Fruit fly (Drosophila melanogaster) whole organism, embryonic: ENCODE measurements around the gene Ir67b.

Source experiments
- Asciz ChIP-seq: fragments of 200-800 bp; sonication (Bioruptor generic); optimal IDR thresholded peaks from 2 replicates; lab custom pipeline; 2017; ENCODE audit warnings: missing biosample characterization, mild to moderate bottlenecking, missing genetic modification characterization, missing genetic modification reagents
- Atf6 ChIP-seq: fragments of 200-800 bp; sonication (Bioruptor generic); IDR thresholded peaks from 2 replicates; pipeline ENCODE4 v1.3.6; 2022; ENCODE audit warnings: missing biosample characterization, missing genetic modification characterization
- BtbVII ChIP-seq: fragments of 200-800 bp; sonication (Bioruptor generic); optimal IDR thresholded peaks from 3 replicates; lab custom pipeline; 2017; ENCODE audit warnings: missing biosample characterization, mild to moderate bottlenecking, missing genetic modification characterization
- Bteb2 ChIP-seq: fragments of 200-800 bp; sonication (Bioruptor generic); optimal IDR thresholded peaks from 2 replicates; lab custom pipeline; 2016; ENCODE audit warnings: missing biosample characterization, missing genetic modification characterization
- C15 ChIP-seq: fragments of 200-800 bp; sonication (Bioruptor generic); IDR thresholded peaks from 3 replicates; pipeline ENCODE4 v1.3.6; 2022; ENCODE audit warnings: missing biosample characterization, missing genetic modification characterization
- CG10462 ChIP-seq: fragments of 200-800 bp; sonication (Bioruptor generic); optimal IDR thresholded peaks from 2 replicates; lab custom pipeline; 2016; ENCODE audit warnings: missing biosample characterization, missing genetic modification characterization
- CG10959 ChIP-seq: fragments of 200-800 bp; sonication (Bioruptor generic); IDR thresholded peaks from 2 replicates; pipeline ENCODE4 v1.3.6; 2022; ENCODE audit warnings: missing biosample characterization, missing genetic modification characterization
- CG11723 ChIP-seq: fragments of 200-800 bp; sonication (Bioruptor generic); optimal IDR thresholded peaks from 2 replicates; lab custom pipeline; 2017; ENCODE audit warnings: missing biosample characterization, mild to moderate bottlenecking, missing genetic modification characterization
- CG14441 ChIP-seq: fragments of 200-800 bp; sonication (Bioruptor generic); IDR thresholded peaks from 2 replicates; pipeline ENCODE4 v1.3.6; 2022; ENCODE audit warnings: missing biosample characterization, missing genetic modification characterization
- CG15696 ChIP-seq: fragments of 200-800 bp; sonication (Bioruptor generic); optimal IDR thresholded peaks from 2 replicates; lab custom pipeline; 2019; ENCODE audit warnings: missing biosample characterization, mild to moderate bottlenecking, missing genetic modification characterization, moderate library complexity
- CG17802 ChIP-seq: fragments of 200-800 bp; sonication (Bioruptor generic); optimal IDR thresholded peaks from 2 replicates; lab custom pipeline; 2018; ENCODE audit warnings: missing biosample characterization, mild to moderate bottlenecking, missing genetic modification characterization, moderate library complexity
- CG17912 ChIP-seq: fragments of 200-800 bp; sonication (Bioruptor generic); optimal IDR thresholded peaks from 2 replicates; lab custom pipeline; 2018; ENCODE audit warnings: missing biosample characterization, mild to moderate bottlenecking, missing genetic modification characterization
- CG2199 ChIP-seq: fragments of 200-800 bp; sonication (Bioruptor generic); IDR thresholded peaks from 3 replicates; pipeline ENCODE4 v1.3.6; 2022; ENCODE audit warnings: missing biosample characterization, missing genetic modification characterization
- CG3065 ChIP-seq: fragments of 200-800 bp; sonication (Bioruptor generic); optimal IDR thresholded peaks from 2 replicates; lab custom pipeline; 2016; ENCODE audit warnings: missing biosample characterization, missing genetic modification characterization
- CG31224 ChIP-seq: fragments of 200-800 bp; sonication (Bioruptor generic); IDR thresholded peaks from 2 replicates; pipeline ENCODE4 v1.3.6; 2022; ENCODE audit warnings: missing biosample characterization, missing genetic modification characterization
- CG3726 ChIP-seq: fragments of 200-800 bp; sonication (Bioruptor generic); IDR thresholded peaks from 3 replicates; pipeline ENCODE4, ENCODE4 v1.3.6; 2022; ENCODE audit warnings: missing biosample characterization, missing genetic modification characterization
- CG7839 ChIP-seq: fragments of 200-800 bp; sonication (Bioruptor generic); optimal IDR thresholded peaks from 3 replicates; lab custom pipeline; 2018; ENCODE audit warnings: missing biosample characterization, mild to moderate bottlenecking, missing genetic modification characterization, moderate library complexity
- CG7928 ChIP-seq: fragments of 200-800 bp; sonication (Bioruptor generic); optimal IDR thresholded peaks from 2 replicates; lab custom pipeline; 2017; ENCODE audit warnings: missing biosample characterization, mild to moderate bottlenecking, missing genetic modification characterization
- CG7987 ChIP-seq: fragments of 200-800 bp; sonication (Bioruptor generic); optimal IDR thresholded peaks from 2 replicates; lab custom pipeline; 2018; ENCODE audit warnings: missing biosample characterization, mild to moderate bottlenecking, missing genetic modification characterization, moderate library complexity
- Chrac-16 ChIP-seq: fragments of 200-800 bp; sonication (Bioruptor generic); optimal IDR thresholded peaks from 3 replicates; lab custom pipeline; 2016; ENCODE audit warnings: missing biosample characterization, missing genetic modification characterization
- CkIIα-i1 ChIP-seq: fragments of 200-800 bp; sonication (Bioruptor generic); IDR thresholded peaks from 2 replicates; pipeline ENCODE4 v1.3.6; 2022; ENCODE audit warnings: missing biosample characterization, missing genetic modification characterization
- D19B ChIP-seq: fragments of 200-800 bp; sonication (Bioruptor generic); optimal IDR thresholded peaks from 2 replicates; lab custom pipeline; 2017; ENCODE audit warnings: missing biosample characterization, mild to moderate bottlenecking, missing genetic modification characterization
- Dfd ChIP-seq, 2 experiments: fragments of >200 bp; optimal IDR thresholded peaks; 2 replicates each; lab custom pipeline; 2017; ENCODE audit warnings: missing biosample characterization in 2 of 2, missing genetic modification characterization in 2 of 2
- Doc3 ChIP-seq: fragments of 200-800 bp; sonication (Bioruptor generic); IDR thresholded peaks from 3 replicates; pipeline ENCODE4 v1.3.6; 2022; ENCODE audit warnings: missing biosample characterization, missing genetic modification characterization; ENCODE audit not compliant: partially characterized antibody
- Ets97D ChIP-seq: fragments of 200-800 bp; sonication (Bioruptor generic); optimal IDR thresholded peaks from 3 replicates; lab custom pipeline; 2016; ENCODE audit warnings: missing biosample characterization, missing genetic modification characterization
- Gug ChIP-seq: fragments of 200-800 bp; sonication (Bioruptor generic); IDR thresholded peaks from 4 replicates; pipeline ENCODE4 v1.3.6; 2022; ENCODE audit warnings: missing biosample characterization, missing genetic modification characterization
- HLH54F ChIP-seq: fragments of 200-800 bp; sonication (Bioruptor generic); optimal IDR thresholded peaks from 3 replicates; lab custom pipeline; 2016; ENCODE audit warnings: missing biosample characterization, missing genetic modification characterization
- MTF-1 ChIP-seq: fragments of 200-800 bp; sonication (Bioruptor generic); optimal IDR thresholded peaks from 2 replicates; lab custom pipeline; 2018; ENCODE audit warnings: missing biosample characterization, mild to moderate bottlenecking, missing genetic modification characterization, borderline replicate concordance
- Meics ChIP-seq: fragments of 200-800 bp; sonication (Bioruptor generic); optimal IDR thresholded peaks from 2 replicates; lab custom pipeline; 2017; ENCODE audit warnings: missing biosample characterization, mild to moderate bottlenecking, missing genetic modification characterization
- Mes4 ChIP-seq: fragments of 200-800 bp; sonication (Bioruptor generic); optimal IDR thresholded peaks from 2 replicates; lab custom pipeline; 2016; ENCODE audit warnings: missing biosample characterization, missing genetic modification characterization
- Sry-β ChIP-seq: fragments of 200-800 bp; sonication (Bioruptor generic); optimal IDR thresholded peaks from 2 replicates; lab custom pipeline; 2018; ENCODE audit warnings: missing biosample characterization, mild to moderate bottlenecking, missing genetic modification characterization, moderate library complexity
- Stat92E ChIP-seq, 3 experiments: fragments of >200 bp in 2 of 3; fragments of 200-800 bp in 1 of 3; sonication (Bioruptor generic) in 1 of 3; optimal IDR thresholded peaks; 2 replicates each; lab custom pipeline; 2017 to 2019; ENCODE audit warnings: missing biosample characterization in 3 of 3, missing genetic modification characterization in 3 of 3, mild to moderate bottlenecking in 1 of 3, moderate library complexity in 1 of 3
- TFAM ChIP-seq: fragments of 200-800 bp; sonication (Bioruptor generic); optimal IDR thresholded peaks from 2 replicates; lab custom pipeline; 2017; ENCODE audit warnings: missing biosample characterization, missing genetic modification characterization, inconsistent platforms
- caup ChIP-seq: fragments of 200-800 bp; sonication (Bioruptor generic); optimal IDR thresholded peaks from 3 replicates; lab custom pipeline; 2017; ENCODE audit warnings: missing biosample characterization, mild to moderate bottlenecking, missing genetic modification characterization, moderate library complexity; ENCODE audit not compliant: severe bottlenecking
- chif ChIP-seq, 2 experiments: fragments of 200-800 bp; sonication (Bioruptor generic); optimal IDR thresholded peaks; 3 replicates each; lab custom pipeline; 2016; ENCODE audit warnings: missing biosample characterization in 2 of 2, missing genetic modification characterization in 2 of 2
- fd102C ChIP-seq: fragments of 200-800 bp; sonication (Bioruptor generic); optimal IDR thresholded peaks from 2 replicates; lab custom pipeline; 2018; ENCODE audit warnings: missing biosample characterization, mild to moderate bottlenecking, missing genetic modification characterization, moderate library complexity
- grn ChIP-seq: fragments of 200-800 bp; sonication (Bioruptor generic); optimal IDR thresholded peaks from 3 replicates; lab custom pipeline; 2017; ENCODE audit warnings: missing biosample characterization, missing genetic modification characterization
- ind ChIP-seq: fragments of 200-800 bp; sonication (Bioruptor generic); optimal IDR thresholded peaks from 3 replicates; lab custom pipeline; 2016; ENCODE audit warnings: missing biosample characterization, missing genetic modification characterization
- lab ChIP-seq: fragments of 200-800 bp; sonication (Bioruptor generic); optimal IDR thresholded peaks from 3 replicates; lab custom pipeline; 2017; ENCODE audit warnings: missing biosample characterization, missing genetic modification characterization, mild to moderate bottlenecking, moderate library complexity, missing genetic modification reagents
- lola ChIP-seq, 3 experiments: fragments of >200 bp in 2 of 3; fragments of 200-800 bp in 1 of 3; sonication (Bioruptor generic) in 1 of 3; optimal IDR thresholded peaks; 2 replicates each; lab custom pipeline; 2017 to 2019; ENCODE audit warnings: missing biosample characterization in 3 of 3, missing genetic modification characterization in 3 of 3, mild to moderate bottlenecking in 1 of 3, moderate library complexity in 1 of 3
- ro ChIP-seq: fragments of 200-800 bp; sonication (Bioruptor generic); IDR thresholded peaks from 2 replicates; pipeline ENCODE4 v1.3.6; 2022; ENCODE audit warnings: missing biosample characterization, missing genetic modification characterization
- sc ChIP-seq, 3 experiments: fragments of >200 bp in 2 of 3; fragments of 200-800 bp in 1 of 3; sonication (Bioruptor generic) in 1 of 3; optimal IDR thresholded peaks; 2 replicates in 2 of 3; 3 replicates in 1 of 3; lab custom pipeline; 2017; ENCODE audit warnings: mild to moderate bottlenecking in 1 of 3, missing biosample characterization in 1 of 3, missing genetic modification characterization in 1 of 3, missing genetic modification reagents in 1 of 3
- sens ChIP-seq: fragments of 200-800 bp; sonication (Bioruptor generic); peaks from one replicate; lab custom pipeline; 2016; ENCODE audit warnings: missing biosample characterization, missing genetic modification characterization
- ssp ChIP-seq: fragments of 200-800 bp; sonication (Bioruptor generic); IDR thresholded peaks from 2 replicates; pipeline ENCODE4 v1.3.6; 2022; ENCODE audit warnings: missing biosample characterization, missing genetic modification characterization
- stc ChIP-seq: fragments of 200-800 bp; sonication (Bioruptor generic); IDR thresholded peaks from 2 replicates; pipeline ENCODE4 v1.3.6; 2022; ENCODE audit warnings: missing biosample characterization, missing genetic modification characterization
- tgo ChIP-seq: fragments of 200-800 bp; sonication (Bioruptor generic); IDR thresholded peaks from 3 replicates; pipeline ENCODE4 v1.3.6; 2022; ENCODE audit warnings: missing biosample characterization, missing genetic modification characterization
- unc-4 ChIP-seq: fragments of 200-800 bp; sonication (Bioruptor generic); IDR thresholded peaks from 2 replicates; pipeline ENCODE4 v1.3.6; 2022; ENCODE audit warnings: missing biosample characterization, missing genetic modification characterization; ENCODE audit not compliant: partially characterized antibody
- unpg ChIP-seq: fragments of 200-800 bp; sonication (Bioruptor generic); optimal IDR thresholded peaks from 3 replicates; lab custom pipeline; 2018; ENCODE audit warnings: missing biosample characterization, mild to moderate bottlenecking, missing genetic modification characterization, moderate library complexity
- vfl ChIP-seq: fragments of 200-800 bp; sonication (Bioruptor generic); optimal IDR thresholded peaks from 2 replicates; lab custom pipeline; 2016; ENCODE audit warnings: missing biosample characterization, missing genetic modification characterization
- wdn ChIP-seq: fragments of 200-800 bp; sonication (Bioruptor generic); IDR thresholded peaks from 2 replicates; pipeline ENCODE4 v1.3.6; 2022; ENCODE audit warnings: missing biosample characterization, missing genetic modification characterization
- zfh1 ChIP-seq: fragments of 200-800 bp; sonication (Bioruptor generic); IDR thresholded peaks from 3 replicates; pipeline ENCODE4 v1.3.6; 2022; ENCODE audit warnings: missing biosample characterization, missing genetic modification characterization

Gene Ir67b

DNA sequence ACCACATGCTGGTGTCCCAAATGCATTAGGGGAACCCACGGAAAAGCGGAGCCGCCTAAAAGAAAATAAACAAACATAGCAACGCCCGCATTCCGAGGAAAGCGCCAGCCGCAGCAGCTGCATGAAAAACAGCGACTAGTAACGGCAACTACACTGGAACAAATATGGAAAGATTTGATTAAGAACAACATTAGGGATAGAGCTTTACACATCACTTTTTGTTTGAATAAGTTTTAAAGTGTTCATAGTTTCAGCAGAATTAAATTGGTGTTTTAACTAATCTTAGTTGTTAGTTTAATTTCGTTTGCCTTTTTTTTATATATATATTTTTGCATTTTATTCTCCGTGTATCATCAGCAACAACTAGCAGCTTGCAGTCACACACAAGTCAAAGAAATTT lies 3.8 kb downstream of the Ir67b start (continued):
- TF ChIP-seq Atf6 (GFP tag; lab: Robert Waterston, UW) = no peak
- no peak for TF ChIP-seq chif (GFP tag; optimal IDR thresholded peaks at IDR 0.05; lab: Kevin White, UChicago)
- no peak for TF ChIP-seq CG2199 (GFP tag; lab: Robert Waterston, UW)
- TF ChIP-seq Doc3 (GFP tag; lab: Robert Waterston, UW) = no peak
- no peak for TF ChIP-seq zfh1 (GFP tag; lab: Robert Waterston, UW)
- TF ChIP-seq Gug = no peak
- no peak for TF ChIP-seq CG7928 (GFP tag; lab: Kevin White, UChicago)
- TF ChIP-seq ind (GFP tag; lab: Kevin White, UChicago) = peak; percentile 27
- no peak for TF ChIP-seq Stat92E (GFP tag; optimal IDR thresholded peaks at IDR 0.05; lab: Kevin White, UChicago)
- TF ChIP-seq Dfd (GFP tag; optimal IDR thresholded peaks at IDR 0.05; lab: Kevin White, UChicago) = no peak
- peak; percentile 28 for TF ChIP-seq CG17802 (tag; lab: Kevin White, UChicago)
- no peak for TF ChIP-seq sc (optimal IDR thresholded peaks at IDR 0.05; lab: Kevin White, UChicago)
- peak; percentile 11 for TF ChIP-seq sc (GFP tag; optimal IDR thresholded peaks at IDR 0.05; lab: Kevin White, UChicago)
- TF ChIP-seq CG3726 (GFP tag; lab: Robert Waterston, UW) = no peak
- TF ChIP-seq CG7987 (GFP tag; lab: Kevin White, UChicago) = no peak
- no peak for TF ChIP-seq HLH54F (GFP tag; lab: Kevin White, UChicago)
- no peak for TF ChIP-seq ro
- no peak for TF ChIP-seq Mes4 (GFP tag; lab: Kevin White, UChicago)
- no peak for TF ChIP-seq ssp (GFP tag; lab: Robert Waterston, UW)
- no peak for TF ChIP-seq caup (GFP tag; lab: Kevin White, UChicago)
- no peak for TF ChIP-seq grn
- no peak for TF ChIP-seq vfl (GFP tag; lab: Kevin White, UChicago)
- TF ChIP-seq fd102C (GFP tag; lab: Kevin White, UChicago) = no peak
- peak; percentile 3 for TF ChIP-seq Chrac-16 (GFP tag; lab: Kevin White, UChicago)
- no peak for TF ChIP-seq Sry-β (GFP tag; lab: Kevin White, UChicago)
- TF ChIP-seq tgo (GFP tag; lab: Robert Waterston, UW) = no peak
- TF ChIP-seq CG10462 = no peak
- no peak for TF ChIP-seq lab (GFP tag; lab: Kevin White, UChicago)
- TF ChIP-seq CG14441 (GFP tag; lab: Robert Waterston, UW) = no peak
- no peak for TF ChIP-seq TFAM
- TF ChIP-seq CG7839 (tag; lab: Kevin White, UChicago) = peak; percentile 48
- TF ChIP-seq CG11723 (GFP tag; lab: Kevin White, UChicago) = no peak
- TF ChIP-seq Meics (GFP tag; lab: Kevin White, UChicago) = no peak
- peak; percentile 68 for TF ChIP-seq unpg (GFP tag; lab: Kevin White, UChicago)
- no peak for TF ChIP-seq CkIIα-i1 (GFP tag; lab: Robert Waterston, UW)
- no peak for TF ChIP-seq wdn (GFP tag; lab: Robert Waterston, UW)
- 0 out of 2 replicates have a peak, but pooled peaks have one; percentile 48 for TF ChIP-seq stc (GFP tag; lab: Robert Waterston, UW)
- TF ChIP-seq sens = peak; percentile 91
- no peak for TF ChIP-seq CG17912 (GFP tag; lab: Kevin White, UChicago)
- TF ChIP-seq CG15696 (tag; lab: Kevin White, UChicago) = no peak
- no peak for TF ChIP-seq Bteb2 (GFP tag; lab: Kevin White, UChicago)
- TF ChIP-seq D19B (GFP tag; lab: Kevin White, UChicago) = no peak
- peak in 1 of 3 experiments; percentile 11 for TF ChIP-seq lola (GFP tag; optimal IDR thresholded peaks at IDR 0.05; lab: Kevin White, UChicago)
- TF ChIP-seq unc-4 (GFP tag; lab: Robert Waterston, UW) = no peak
- no peak for TF ChIP-seq BtbVII (GFP tag; lab: Kevin White, UChicago)
- peak; percentile 19; the same call in 1 of the 2 replicates for TF ChIP-seq CG10959 (GFP tag; lab: Robert Waterston, UW)
- no peak for TF ChIP-seq CG31224 (GFP tag; lab: Robert Waterston, UW)
- TF ChIP-seq Asciz (GFP tag; lab: Kevin White, UChicago) = peak; percentile 27
- no peak for TF ChIP-seq MTF-1 (GFP tag; lab: Kevin White, UChicago)
- TF ChIP-seq C15 (GFP tag; lab: Robert Waterston, UW) = no peak
- TF ChIP-seq CG3065 (GFP tag; lab: Kevin White, UChicago) = no peak
- TF ChIP-seq Ets97D = no peak
